Worm (Caenorhabditis elegans): ENCODE data around the gene T01G6.10.

DNA sequence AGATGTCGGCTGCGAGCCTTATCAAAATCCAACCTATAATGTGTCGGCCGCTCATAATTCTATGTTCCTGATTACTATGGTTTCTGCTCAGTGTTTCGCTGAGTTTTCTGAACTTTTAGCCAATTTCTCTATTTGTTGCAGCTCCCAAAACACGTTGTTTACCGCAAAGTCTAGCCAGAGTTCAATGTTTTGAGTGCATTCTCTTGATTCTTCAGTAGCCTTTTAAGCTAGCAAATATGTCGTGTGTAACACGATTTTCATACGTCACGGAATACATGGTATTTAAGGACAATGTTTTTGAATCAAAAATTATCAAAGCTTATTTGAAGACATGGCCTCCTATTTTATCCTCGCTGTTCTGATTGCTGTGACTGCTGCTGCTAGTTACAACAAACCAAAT is 2.2 kb upstream of the T01G6.10 start, which contains the start of gene srlf-19:
- TF ChIP-seq ama-1 (optimal IDR thresholded peaks at IDR 0.05) (no peak), skn-1 (tag; optimal IDR thresholded peaks at IDR 0.05) (no peak), nhr-237 (tag; optimal IDR thresholded peaks at IDR 0.05) (no peak), F13H6.1 (tag; optimal IDR thresholded peaks at IDR 0.05) (no peak)

Measured in whole organism, L2 larva.